Worm (Caenorhabditis elegans) whole organism, early embryonic: ENCODE data around the gene F43C11.11.

Experiments
- B0310.2 ChIP-seq: sonication (generic microtip); optimal IDR thresholded peaks from 2 replicates; lab custom pipeline; 2016; ENCODE audit warnings: mild to moderate bottlenecking, missing genetic modification characterization, missing compliant biosample characterization
- F13C5.2 ChIP-seq: sonication (generic microtip); optimal IDR thresholded peaks from 2 replicates; lab custom pipeline; 2017; ENCODE audit warnings: mild to moderate bottlenecking, missing genetic modification characterization, inconsistent platforms, missing compliant biosample characterization
- aly-1 ChIP-seq: sonication (generic microtip); optimal IDR thresholded peaks from 2 replicates; lab custom pipeline; 2016; ENCODE audit warnings: missing genetic modification characterization, missing compliant biosample characterization
- ama-1 ChIP-seq: fragments of 150-350 bp; optimal IDR thresholded peaks from 2 replicates; lab custom pipeline; 2014
- ceh-13 ChIP-seq: fragments of 200-800 bp; sonication (Bioruptor generic); optimal IDR thresholded peaks from 2 replicates; lab custom pipeline; 2018; ENCODE audit warnings: mild to moderate bottlenecking, missing genetic modification characterization, missing compliant biosample characterization
- ceh-36 ChIP-seq: sonication (generic microtip); optimal IDR thresholded peaks from 2 replicates; lab custom pipeline; 2016; ENCODE audit warnings: missing genetic modification characterization, inconsistent platforms, missing compliant biosample characterization
- ets-7 ChIP-seq: sonication (generic microtip); optimal IDR thresholded peaks from 2 replicates; lab custom pipeline; 2016; ENCODE audit warnings: missing genotype, missing genetic modification characterization, missing compliant biosample characterization
- flt-1 ChIP-seq: fragments of 200-800 bp; sonication (Bioruptor generic); IDR thresholded peaks from 2 replicates; pipeline ENCODE4 v1.3.6; 2022; ENCODE audit warnings: missing genetic modification characterization, missing compliant biosample characterization
- hmbx-1 ChIP-seq: sonication (generic microtip); optimal IDR thresholded peaks from 2 replicates; lab custom pipeline; 2016; ENCODE audit warnings: mild to moderate bottlenecking, missing genetic modification characterization, missing compliant biosample characterization
- hmg-4 ChIP-seq: fragments of 200-800 bp; sonication (Bioruptor generic); optimal IDR thresholded peaks from 2 replicates; lab custom pipeline; 2018; ENCODE audit warnings: mild to moderate bottlenecking, missing genetic modification characterization, missing compliant biosample characterization
- hnd-1 ChIP-seq: sonication (generic microtip); optimal IDR thresholded peaks from 2 replicates; lab custom pipeline; 2016; ENCODE audit warnings: missing genetic modification characterization, missing compliant biosample characterization
- pes-1 ChIP-seq: fragments of 200-800 bp; sonication (Bioruptor generic); IDR thresholded peaks from 2 replicates; pipeline ENCODE4 v1.3.6; 2022; ENCODE audit warnings: missing genetic modification reagents, missing genetic modification characterization, missing compliant biosample characterization
- scrt-1 ChIP-seq: fragments of 200-800 bp; sonication (Bioruptor generic); IDR thresholded peaks from 2 replicates; pipeline ENCODE4 v1.3.6; 2022; ENCODE audit warnings: missing genetic modification characterization, missing compliant biosample characterization
- sea-1 ChIP-seq: fragments of 200-800 bp; sonication (Bioruptor generic); conservative IDR thresholded peaks from 2 replicates; pipeline ENCODE4 v1.3.6; 2022; ENCODE audit warnings: missing genetic modification characterization, missing compliant biosample characterization
- tbx-11 ChIP-seq: fragments of 200-800 bp; sonication (Bioruptor generic); IDR thresholded peaks from 2 replicates; pipeline ENCODE4 v1.3.6; 2022; ENCODE audit warnings: missing genetic modification characterization, missing compliant biosample characterization
- tbx-37 ChIP-seq: fragments of 200-800 bp; sonication (Bioruptor generic); conservative IDR thresholded peaks from 2 replicates; pipeline ENCODE4 v1.3.6; 2022; ENCODE audit warnings: missing genetic modification reagents, missing genetic modification characterization, missing compliant biosample characterization
- tra-4 ChIP-seq: sonication (generic microtip); optimal IDR thresholded peaks from 2 replicates; lab custom pipeline; 2017; ENCODE audit warnings: missing genetic modification characterization, missing compliant biosample characterization

The F43C11.11 gene

DNA sequence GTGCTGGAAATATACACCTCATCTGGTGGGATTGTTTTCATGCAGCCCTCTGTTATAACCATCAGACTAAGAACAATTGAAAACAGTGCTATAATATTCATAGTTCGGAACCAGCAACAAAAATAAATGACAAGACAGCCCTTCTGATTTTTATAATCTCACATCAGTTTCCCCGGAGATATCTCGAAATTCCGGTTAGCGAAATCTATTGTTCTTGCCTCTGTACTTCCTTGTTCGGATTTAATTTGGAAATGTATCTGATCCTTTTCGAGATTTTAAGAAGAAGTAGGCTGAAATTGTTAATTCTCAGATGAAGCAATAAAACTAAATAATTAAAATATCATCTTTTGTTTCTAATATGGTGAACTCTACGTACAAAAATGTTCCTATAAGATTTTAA is at the start of gene F43C11.11:
Gene F43C11.11, minus strand, starts transcription at position 101 of the 400 bp plus-strand sequence.
- TF ChIP-seq ets-7 (tag; lab: Kevin White, UChicago) (no peak), aly-1 (tag; lab: Kevin White, UChicago) (no peak), tbx-37 (GFP tag; lab: Robert Waterston, UW) (no peak), scrt-1 (GFP tag; lab: Robert Waterston, UW) (no peak), hnd-1 (tag; lab: Kevin White, UChicago) (no peak), ceh-36 (no peak), sea-1 (no peak), F13C5.2 (tag; lab: Kevin White, UChicago) (no peak), ceh-13 (GFP tag; lab: Kevin White, UChicago) (no peak), ama-1 (no peak), hmg-4 (GFP tag; lab: Kevin White, UChicago) (no peak)

DNA sequence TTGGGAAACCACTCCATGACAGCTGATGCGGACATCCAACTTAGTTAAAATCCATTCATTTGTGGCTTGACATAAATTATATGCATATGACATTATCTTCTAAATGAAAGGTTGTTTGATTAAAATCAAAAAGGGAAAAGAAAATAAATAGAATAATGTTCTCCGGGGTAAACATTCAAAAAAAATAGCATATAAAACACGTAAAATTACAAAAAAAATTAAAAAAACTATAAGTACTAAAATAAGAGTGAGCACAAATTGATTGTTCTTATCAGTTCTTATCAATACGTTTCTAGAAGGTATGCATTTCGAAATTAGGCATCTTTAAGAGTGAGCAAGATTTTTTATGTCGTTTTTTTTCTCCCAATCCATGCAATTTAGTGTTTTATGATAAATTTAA is 49.1 kb upstream of the F43C11.11 start, which contains the start of gene fbxa-182:
Gene fbxa-182, minus strand, starts transcription at position 101 of the 400 bp plus-strand sequence.
- TF ChIP-seq F13C5.2 (tag; lab: Kevin White, UChicago) (no peak), ets-7 (tag; lab: Kevin White, UChicago) (no peak), hmbx-1 (tag; lab: Kevin White, UChicago) (no peak)

DNA sequence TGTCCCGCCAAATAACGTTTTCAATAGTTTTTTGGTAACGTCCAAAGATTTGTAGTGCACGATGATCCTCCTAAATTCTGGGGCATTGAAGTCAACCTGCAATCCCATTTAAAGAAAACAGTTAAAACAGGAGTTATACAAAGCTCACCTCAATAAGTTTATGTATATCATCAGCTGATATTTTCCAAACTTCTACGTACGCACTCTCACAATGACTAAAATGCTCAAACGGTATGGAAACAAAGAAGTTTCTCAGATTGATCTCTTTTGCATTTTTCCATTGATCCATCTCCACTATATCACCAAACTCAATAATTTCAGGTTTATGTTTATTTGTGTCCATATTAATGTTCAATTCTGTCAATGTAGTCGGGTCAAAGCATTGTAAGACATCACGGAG is 48.0 kb upstream of the F43C11.11 start:
- no peak for TF ChIP-seq hmg-4 (GFP tag; lab: Kevin White, UChicago)
- TF ChIP-seq sea-1 = no peak
- no peak for TF ChIP-seq ets-7 (tag; lab: Kevin White, UChicago)
- no peak for TF ChIP-seq F13C5.2 (tag; lab: Kevin White, UChicago)
- no peak for TF ChIP-seq hmbx-1 (tag; lab: Kevin White, UChicago)
- TF ChIP-seq scrt-1 (GFP tag; lab: Robert Waterston, UW) = no peak
- TF ChIP-seq ceh-13 (GFP tag; lab: Kevin White, UChicago) = no peak
- TF ChIP-seq tbx-11 (GFP tag; lab: Robert Waterston, UW) = no peak
- no peak for TF ChIP-seq ama-1
- no peak for TF ChIP-seq hnd-1 (tag; lab: Kevin White, UChicago)
- TF ChIP-seq B0310.2 = no peak
- no peak for TF ChIP-seq aly-1 (tag; lab: Kevin White, UChicago)
- TF ChIP-seq tbx-37 (GFP tag; lab: Robert Waterston, UW) = no peak
- TF ChIP-seq tra-4 (tag; lab: Kevin White, UChicago) = no peak
- TF ChIP-seq flt-1 (GFP tag; lab: Robert Waterston, UW) = no peak
- TF ChIP-seq pes-1 (GFP tag; lab: Robert Waterston, UW) = no peak
- no peak for TF ChIP-seq ceh-36

DNA sequence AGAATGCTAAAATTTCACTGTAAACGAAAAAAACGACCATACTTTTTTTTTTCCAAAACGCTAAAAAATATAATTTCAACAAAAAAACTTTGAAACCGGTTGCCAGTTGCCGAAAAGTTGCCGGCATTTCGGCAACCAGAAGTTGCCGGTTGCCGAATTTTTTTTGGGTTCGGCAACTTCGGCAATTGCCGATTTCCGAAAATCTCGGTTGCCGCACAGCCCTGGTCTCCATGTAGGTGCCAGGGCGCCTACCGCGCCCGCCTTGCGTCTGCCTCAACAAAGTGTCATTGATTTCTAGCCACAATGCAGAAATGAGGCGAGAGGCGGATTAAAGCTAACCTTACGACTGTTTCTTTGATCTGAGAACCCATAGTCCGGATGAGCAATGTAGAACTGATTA is 47.5 kb upstream of the F43C11.11 start:
- TF ChIP-seq hmbx-1 (tag; lab: Kevin White, UChicago) = no peak
- no peak for TF ChIP-seq ceh-36
- TF ChIP-seq tra-4 (tag; lab: Kevin White, UChicago) = no peak
- TF ChIP-seq tbx-37 (GFP tag; lab: Robert Waterston, UW) = no peak
- no peak for TF ChIP-seq scrt-1 (GFP tag; lab: Robert Waterston, UW)

DNA sequence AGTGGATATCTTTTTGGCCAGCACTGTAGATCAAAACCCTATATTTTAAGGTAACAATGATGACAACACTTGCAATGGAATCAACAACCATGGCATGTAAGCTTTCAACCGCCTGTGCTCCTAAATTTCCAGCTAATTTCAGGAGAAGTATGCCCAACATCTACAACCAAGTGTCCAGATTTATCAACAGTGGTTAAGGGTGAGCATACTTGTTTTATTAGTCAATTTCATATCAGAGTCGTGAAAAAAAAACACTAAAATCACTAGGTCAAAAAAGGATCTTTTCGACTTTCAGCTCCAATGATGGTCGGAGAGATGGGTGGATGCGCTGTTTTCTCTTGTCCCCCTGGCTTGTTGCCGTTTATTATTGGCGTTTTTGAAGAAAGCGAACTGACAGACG is 40.4 kb upstream of the F43C11.11 start, which contains the start of gene F16G10.1:
Gene F16G10.1, plus strand, starts transcription at position 301 of the 400 bp plus-strand sequence.
- no peak for TF ChIP-seq tra-4 (tag; lab: Kevin White, UChicago)
- no peak for TF ChIP-seq sea-1
- TF ChIP-seq scrt-1 (GFP tag; lab: Robert Waterston, UW) = no peak
- no peak for TF ChIP-seq B0310.2
- TF ChIP-seq flt-1 (GFP tag; lab: Robert Waterston, UW) = no peak
- no peak for TF ChIP-seq ceh-36
- no peak for TF ChIP-seq ama-1
- no peak for TF ChIP-seq pes-1 (GFP tag; lab: Robert Waterston, UW)
- TF ChIP-seq tbx-11 (GFP tag; lab: Robert Waterston, UW) = no peak
- TF ChIP-seq ceh-13 (GFP tag; lab: Kevin White, UChicago) = no peak
- TF ChIP-seq F13C5.2 (tag; lab: Kevin White, UChicago) = no peak
- TF ChIP-seq hnd-1 (tag; lab: Kevin White, UChicago) = no peak
- TF ChIP-seq hmg-4 (GFP tag; lab: Kevin White, UChicago) = no peak
- TF ChIP-seq aly-1 (tag; lab: Kevin White, UChicago) = no peak
- TF ChIP-seq ets-7 (tag; lab: Kevin White, UChicago) = no peak
- no peak for TF ChIP-seq tbx-37 (GFP tag; lab: Robert Waterston, UW)

DNA sequence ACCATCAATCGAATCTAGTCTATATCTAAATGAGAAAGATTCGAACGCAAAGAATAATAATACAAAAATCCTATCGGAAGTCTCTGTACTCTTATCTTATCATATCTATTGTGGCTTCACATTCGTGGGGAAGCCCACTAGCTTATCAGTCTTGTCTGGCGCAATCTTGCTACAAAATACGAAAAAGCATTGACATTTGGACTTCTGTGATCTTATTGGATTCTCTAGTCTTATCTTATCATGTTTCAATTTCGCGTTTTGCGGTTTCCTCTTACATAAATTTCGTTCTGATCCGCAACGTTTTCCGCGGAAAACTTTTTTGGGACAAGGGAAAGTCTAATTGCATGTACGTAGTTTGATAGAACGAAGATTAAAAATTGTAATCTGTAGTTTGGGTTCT is 36.2 kb upstream of the F43C11.11 start:
- TF ChIP-seq hmbx-1 (tag; lab: Kevin White, UChicago) = no peak
- TF ChIP-seq ets-7 (tag; lab: Kevin White, UChicago) = no peak
- TF ChIP-seq hnd-1 (tag; lab: Kevin White, UChicago) = no peak
- TF ChIP-seq tbx-37 (GFP tag; lab: Robert Waterston, UW) = no peak
- TF ChIP-seq F13C5.2 (tag; lab: Kevin White, UChicago) = no peak
- TF ChIP-seq ceh-13 (GFP tag; lab: Kevin White, UChicago) = no peak

DNA sequence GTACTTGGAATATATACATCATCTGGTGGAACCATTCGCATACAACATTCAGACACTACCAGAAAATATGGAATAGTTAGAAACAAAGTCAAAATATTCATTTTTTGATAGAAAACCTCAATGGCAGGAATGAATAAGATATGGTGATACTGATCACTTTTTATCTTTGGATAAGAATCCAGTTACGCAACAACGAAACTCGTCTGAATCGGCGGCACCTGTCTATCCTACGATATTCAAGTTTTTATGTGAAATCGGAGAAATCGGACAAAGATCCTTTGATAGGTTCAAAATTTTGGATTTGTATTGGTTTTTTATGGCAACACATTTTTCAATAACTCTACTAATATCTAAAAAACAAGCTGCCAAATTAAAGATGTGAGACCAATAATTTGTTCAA is 35.3 kb upstream of the F43C11.11 start, which contains the start of gene F16G10.14:
Gene F16G10.14, minus strand, starts transcription at position 101 of the 400 bp plus-strand sequence.
- no peak for TF ChIP-seq aly-1 (tag; lab: Kevin White, UChicago)
- TF ChIP-seq flt-1 (GFP tag; lab: Robert Waterston, UW) = no peak
- TF ChIP-seq ets-7 (tag; lab: Kevin White, UChicago) = no peak
- TF ChIP-seq pes-1 (GFP tag; lab: Robert Waterston, UW) = no peak
- TF ChIP-seq sea-1 = no peak
- TF ChIP-seq hmbx-1 (tag; lab: Kevin White, UChicago) = no peak
- no peak for TF ChIP-seq hmg-4 (GFP tag; lab: Kevin White, UChicago)
- no peak for TF ChIP-seq tbx-37 (GFP tag; lab: Robert Waterston, UW)
- no peak for TF ChIP-seq hnd-1 (tag; lab: Kevin White, UChicago)
- TF ChIP-seq scrt-1 (GFP tag; lab: Robert Waterston, UW) = no peak
